Worm (Caenorhabditis elegans) whole organism, late embryonic: ENCODE results near the gene toh-1.
A peak's percentile ranks its signal among the peaks of the same experiment; 100 is the strongest.

Experiments
- C08G9.2 ChIP-seq: sonication (generic microtip); optimal IDR thresholded peaks from 2 replicates; lab custom pipeline; 2016; ENCODE audit warnings: mild to moderate bottlenecking, missing genetic modification characterization, moderate library complexity, missing compliant biosample characterization
- K09A11.1 ChIP-seq: sonication (generic microtip); optimal IDR thresholded peaks from 2 replicates; lab custom pipeline; 2017; ENCODE audit warnings: antibody characterized with exemption, mild to moderate bottlenecking, missing genetic modification characterization, missing compliant biosample characterization; ENCODE audit not compliant: insufficient read depth
- T23F11.4 ChIP-seq: fragments of 200-800 bp; sonication (Bioruptor generic); optimal IDR thresholded peaks from 2 replicates; lab custom pipeline; 2018; ENCODE audit warnings: mild to moderate bottlenecking, missing genetic modification characterization, missing compliant biosample characterization
- ahr-1 ChIP-seq: sonication (generic microtip); optimal IDR thresholded peaks from 2 replicates; lab custom pipeline; 2016; ENCODE audit warnings: missing genetic modification characterization, missing compliant biosample characterization
- ceh-14 ChIP-seq: sonication (generic microtip); optimal IDR thresholded peaks from 2 replicates; lab custom pipeline; 2016; ENCODE audit warnings: missing genotype, missing genetic modification characterization, missing compliant biosample characterization
- ceh-19 ChIP-seq: fragments of 200-800 bp; sonication (Bioruptor generic); optimal IDR thresholded peaks from 2 replicates; lab custom pipeline; 2018; ENCODE audit warnings: mild to moderate bottlenecking, missing genetic modification characterization, missing compliant biosample characterization
- ceh-30 ChIP-seq: fragments of 150-350 bp; optimal IDR thresholded peaks from 2 replicates; lab custom pipeline; 2014; ENCODE audit warnings: missing biosample characterization, missing genetic modification characterization
- ceh-31 ChIP-seq: sonication (generic microtip); optimal IDR thresholded peaks from 2 replicates; lab custom pipeline; 2016; ENCODE audit warnings: missing genetic modification characterization, missing compliant biosample characterization
- ceh-34 ChIP-seq: sonication (generic microtip); optimal IDR thresholded peaks from 2 replicates; lab custom pipeline; 2016; ENCODE audit warnings: mild to moderate bottlenecking, missing genetic modification characterization, missing compliant biosample characterization
- ceh-45 ChIP-seq: fragments of 200-800 bp; sonication (Bioruptor generic); IDR thresholded peaks from 2 replicates; pipeline ENCODE4 v1.3.6; 2022; ENCODE audit warnings: missing genetic modification reagents, missing genetic modification characterization, missing compliant biosample characterization
- ceh-6 ChIP-seq: fragments of 200-800 bp; sonication (Bioruptor generic); optimal IDR thresholded peaks from 2 replicates; lab custom pipeline; 2018; ENCODE audit warnings: mild to moderate bottlenecking, missing genetic modification characterization, missing compliant biosample characterization
- dmd-4 ChIP-seq: sonication (generic microtip); optimal IDR thresholded peaks from 2 replicates; lab custom pipeline; 2016; ENCODE audit warnings: borderline replicate concordance, missing genetic modification characterization, missing compliant biosample characterization
- dve-1 ChIP-seq: sonication (generic microtip); optimal IDR thresholded peaks from 2 replicates; lab custom pipeline; 2017; ENCODE audit warnings: antibody characterized with exemption, mild to moderate bottlenecking, missing genetic modification characterization, missing compliant biosample characterization
- elt-4 ChIP-seq: sonication (generic microtip); optimal IDR thresholded peaks from 2 replicates; lab custom pipeline; 2016; ENCODE audit warnings: missing genetic modification characterization, missing compliant biosample characterization
- ets-4 ChIP-seq: sonication (generic microtip); optimal IDR thresholded peaks from 2 replicates; lab custom pipeline; 2016; ENCODE audit warnings: missing genetic modification characterization, missing compliant biosample characterization
- eyg-1 ChIP-seq: sonication (generic microtip); optimal IDR thresholded peaks from 2 replicates; lab custom pipeline; 2016; ENCODE audit warnings: missing genotype, missing genetic modification characterization, missing compliant biosample characterization
- fkh-10 ChIP-seq: fragments of 150-350 bp; optimal IDR thresholded peaks from 2 replicates; lab custom pipeline; 2014; ENCODE audit warnings: missing biosample characterization, missing genetic modification reagents, missing genetic modification characterization
- gmeb-2 ChIP-seq: sonication (generic microtip); optimal IDR thresholded peaks from 2 replicates; lab custom pipeline; 2016; ENCODE audit warnings: missing genetic modification characterization, inconsistent platforms, missing compliant biosample characterization
- hlh-13 ChIP-seq: fragments of 200-800 bp; sonication (Bioruptor generic); optimal IDR thresholded peaks from 2 replicates; lab custom pipeline; 2018; ENCODE audit warnings: mild to moderate bottlenecking, missing genetic modification characterization, missing compliant biosample characterization
- hlh-6 ChIP-seq: sonication (generic microtip); optimal IDR thresholded peaks from 2 replicates; lab custom pipeline; 2016; ENCODE audit warnings: missing genotype, missing genetic modification characterization, missing compliant biosample characterization
- hlh-8 ChIP-seq: sonication (generic microtip); optimal IDR thresholded peaks from 2 replicates; lab custom pipeline; 2016; ENCODE audit warnings: missing genotype, missing genetic modification characterization, missing compliant biosample characterization
- mec-3 ChIP-seq: sonication (generic microtip); optimal IDR thresholded peaks from 2 replicates; lab custom pipeline; 2016; ENCODE audit warnings: borderline replicate concordance, missing genetic modification characterization, missing compliant biosample characterization
- pag-3 ChIP-seq: sonication (generic microtip); optimal IDR thresholded peaks from 2 replicates; lab custom pipeline; 2016; ENCODE audit warnings: missing compliant biosample characterization, missing genetic modification characterization, borderline replicate concordance
- pat-9 ChIP-seq: fragments of 200-800 bp; sonication (Bioruptor generic); optimal IDR thresholded peaks from 2 replicates; lab custom pipeline; 2018; ENCODE audit warnings: mild to moderate bottlenecking, missing genetic modification characterization, moderate library complexity, missing compliant biosample characterization
- rnt-1 ChIP-seq: sonication (generic microtip); optimal IDR thresholded peaks from 2 replicates; lab custom pipeline; 2016; ENCODE audit warnings: missing genetic modification characterization, missing compliant biosample characterization
- sdc-2 ChIP-seq: sonication (generic microtip); optimal IDR thresholded peaks from 2 replicates; lab custom pipeline; 2016; ENCODE audit warnings: missing genotype, missing genetic modification characterization, missing compliant biosample characterization
- sox-4 ChIP-seq: sonication (generic microtip); optimal IDR thresholded peaks from 2 replicates; lab custom pipeline; 2017; ENCODE audit warnings: mild to moderate bottlenecking, missing genetic modification characterization, inconsistent platforms, missing compliant biosample characterization
- syd-9 ChIP-seq: sonication (generic microtip); optimal IDR thresholded peaks from 2 replicates; lab custom pipeline; 2016; ENCODE audit warnings: mild to moderate bottlenecking, missing genetic modification characterization, moderate library complexity, missing compliant biosample characterization
- tbx-2 ChIP-seq: sonication (generic microtip); optimal IDR thresholded peaks from 2 replicates; lab custom pipeline; 2016; ENCODE audit warnings: missing genetic modification characterization, missing compliant biosample characterization
- tbx-7 ChIP-seq: sonication (generic microtip); optimal IDR thresholded peaks from 2 replicates; lab custom pipeline; 2016; ENCODE audit warnings: missing genotype, missing genetic modification characterization, missing compliant biosample characterization
- unc-3 ChIP-seq, 2 experiments: fragments of 200-800 bp in 1 of 2; sonication (Bioruptor generic) in 1 of 2; sonication (generic microtip) in 1 of 2; conservative IDR thresholded peaks in 1 of 2; optimal IDR thresholded peaks in 1 of 2; 2 replicates each; pipeline versions ENCODE4 v1.3.6 to Lab custom; 2016 to 2022; ENCODE audit warnings: missing compliant biosample characterization in 2 of 2, missing genetic modification characterization in 2 of 2, missing genetic modification reagents in 1 of 2
- unc-55 ChIP-seq: sonication (generic microtip); optimal IDR thresholded peaks from 2 replicates; lab custom pipeline; 2017; ENCODE audit warnings: missing biosample characterization, missing genetic modification reagents, missing genetic modification characterization
- unc-86 ChIP-seq: sonication (generic microtip); optimal IDR thresholded peaks from 2 replicates; lab custom pipeline; 2016; ENCODE audit warnings: missing genetic modification characterization, missing compliant biosample characterization
- ztf-16 ChIP-seq: sonication (generic microtip); optimal IDR thresholded peaks from 2 replicates; lab custom pipeline; 2017; ENCODE audit warnings: missing genetic modification characterization, missing compliant biosample characterization

toh-1 gene

ce11 chrIII:3820134-3820533 is 11.3 kb upstream of the toh-1 start (continued):
- TF ChIP-seq pag-3 (tag; lab: Kevin White, UChicago) (no peak), hlh-8 (tag; lab: Kevin White, UChicago) (no peak), mec-3 (tag; lab: Kevin White, UChicago) (no peak), ceh-45 (GFP tag; lab: Robert Waterston, UW) (no peak), dve-1 (tag; lab: Kevin White, UChicago) (no peak), gmeb-2 (tag; lab: Kevin White, UChicago) (no peak), unc-55 (GFP tag; lab: Kevin White, UChicago) (peak; percentile 96), dmd-4 (tag; lab: Kevin White, UChicago) (no peak), ztf-16 (tag; lab: Kevin White, UChicago) (no peak), ets-4 (tag; lab: Kevin White, UChicago) (no peak), hlh-13 (no peak), K09A11.1 (tag; lab: Kevin White, UChicago) (no peak), unc-3 (GFP tag; conservative IDR thresholded peaks at IDR 0.05; lab: Robert Waterston, UW) (no peak), unc-3 (tag; optimal IDR thresholded peaks at IDR 0.05; lab: Kevin White, UChicago) (no peak), fkh-10 (GFP tag; lab: Kevin White, UChicago) (no peak)
- TF ChIP-seq, all 69 proteins: peak for 20

- no peak for TF ChIP-seq pag-3 (tag; lab: Kevin White, UChicago)
- TF ChIP-seq ceh-14 (tag; lab: Kevin White, UChicago): no peak
- no peak for TF ChIP-seq gmeb-2 (tag; lab: Kevin White, UChicago)
- TF ChIP-seq dve-1 (tag; lab: Kevin White, UChicago): no peak
- no peak for TF ChIP-seq K09A11.1 (tag; lab: Kevin White, UChicago)
- no peak for TF ChIP-seq mec-3 (tag; lab: Kevin White, UChicago)
- TF ChIP-seq rnt-1 (tag; lab: Kevin White, UChicago): no peak
- no peak for TF ChIP-seq sox-4 (tag; lab: Kevin White, UChicago)
- no peak for TF ChIP-seq syd-9 (tag; lab: Kevin White, UChicago)
Measured at ce11 chrIII:3819579-3819978, 10.7 kb upstream of the toh-1 start, which contains the start of gene dpy-27. dpy-27 (minus strand) TSS chrIII:3819679.

- TF ChIP-seq rnt-1 (tag; lab: Kevin White, UChicago): no peak
- TF ChIP-seq gmeb-2 (tag; lab: Kevin White, UChicago): no peak
- TF ChIP-seq elt-4 (tag; lab: Kevin White, UChicago): no peak
- no peak for TF ChIP-seq ceh-30 (tag; lab: Kevin White, UChicago)
- no peak for TF ChIP-seq ceh-19
- no peak for TF ChIP-seq ahr-1 (tag; lab: Kevin White, UChicago)
- no peak for TF ChIP-seq ztf-16 (tag; lab: Kevin White, UChicago)
- no peak for TF ChIP-seq fkh-10 (GFP tag; lab: Kevin White, UChicago)
- no peak for TF ChIP-seq sdc-2 (tag; lab: Kevin White, UChicago)
- no peak for TF ChIP-seq dmd-4 (tag; lab: Kevin White, UChicago)
- TF ChIP-seq pat-9 (tag; lab: Kevin White, UChicago): no peak
- no peak for TF ChIP-seq unc-86 (tag; lab: Kevin White, UChicago)
- no peak for TF ChIP-seq tbx-2 (tag; lab: Kevin White, UChicago)
- TF ChIP-seq C08G9.2 (tag; lab: Kevin White, UChicago): no peak
- TF ChIP-seq syd-9 (tag; lab: Kevin White, UChicago): no peak
- TF ChIP-seq tbx-7: no peak
- TF ChIP-seq eyg-1 (tag; lab: Kevin White, UChicago): no peak
- TF ChIP-seq unc-55 (GFP tag; lab: Kevin White, UChicago): no peak
- no peak for TF ChIP-seq T23F11.4 (GFP tag; lab: Kevin White, UChicago)
Measured at ce11 chrIII:3814421-3814820, 5.6 kb upstream of the toh-1 start.

- TF ChIP-seq ceh-31: no peak
- TF ChIP-seq hlh-6 (tag; lab: Kevin White, UChicago): no peak
- peak; percentile 3 for TF ChIP-seq gmeb-2 (tag; lab: Kevin White, UChicago)
- TF ChIP-seq ceh-19: no peak
- TF ChIP-seq ceh-34 (tag; lab: Kevin White, UChicago): no peak
- no peak for TF ChIP-seq ets-4 (tag; lab: Kevin White, UChicago)
- no peak for TF ChIP-seq tbx-2 (tag; lab: Kevin White, UChicago)
- no peak for TF ChIP-seq ceh-6 (GFP tag; lab: Kevin White, UChicago)
Measured at ce11 chrIII:3812369-3812993, 3.7 kb upstream of the toh-1 start.
